Worm (Caenorhabditis elegans): ENCODE results near the gene C31E10.6.

DNA sequence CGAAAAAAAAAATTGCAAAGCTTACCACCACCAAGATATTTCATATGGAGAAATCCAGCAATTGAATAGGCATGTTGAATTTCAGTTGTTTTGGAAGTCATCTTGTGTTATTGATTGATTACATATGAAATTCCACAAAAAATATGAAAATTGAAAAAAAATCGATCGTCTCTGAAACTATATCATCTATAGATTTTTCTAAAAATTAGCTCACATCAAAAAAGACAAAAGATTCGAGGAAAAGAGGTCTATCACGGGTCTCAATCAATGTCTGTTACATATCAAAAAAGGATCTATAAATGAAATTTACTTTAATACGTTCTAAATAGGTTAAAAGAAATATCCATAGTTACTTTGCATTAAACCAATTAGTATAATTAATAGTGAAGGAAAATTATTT, 16.3 kb downstream of the C31E10.6 start, which contains the start of gene tbc-19:
- TF ChIP-seq ces-1 (GFP tag; optimal IDR thresholded peaks at IDR 0.05), result no peak
- TF ChIP-seq nhr-2 (tag; optimal IDR thresholded peaks at IDR 0.05), result no peak
- no peak for TF ChIP-seq nhr-12 (tag; optimal IDR thresholded peaks at IDR 0.05)

Data from whole organism, mixed stage, embryonic.